Worm (Caenorhabditis elegans) whole organism, L4 larva: Measurements from ENCODE around the gene F16G10.2.
A peak's percentile ranks its signal among the peaks of the same experiment; 100 is the strongest.

Experiments used
- R02D3.7 ChIP-seq: fragments of 150-350 bp; sonication (generic microtip); optimal IDR thresholded peaks from 3 replicates; lab custom pipeline; 2014; ENCODE audit warnings: missing biosample characterization, missing genetic modification characterization
- ZK337.2 ChIP-seq: fragments of 200-800 bp; sonication (Bioruptor generic); IDR thresholded peaks from 2 replicates; pipeline ENCODE4 v1.3.6; 2022; ENCODE audit warnings: missing genetic modification reagents, missing genetic modification characterization, missing compliant biosample characterization
- ZK546.5 ChIP-seq, 2 experiments: sonication (generic microtip); optimal IDR thresholded peaks; 2 replicates each; lab custom pipeline; 2017; ENCODE audit warnings: missing biosample characterization in 2 of 2, missing genetic modification characterization in 2 of 2
- ama-1 ChIP-seq: fragments of 150-350 bp; optimal IDR thresholded peaks from 2 replicates; lab custom pipeline; 2014; ENCODE audit warnings: inconsistent platforms, mixed read lengths
- ceh-20 ChIP-seq: fragments of 200-800 bp; sonication (Bioruptor generic); IDR thresholded peaks from 2 replicates; pipeline ENCODE4 v1.3.6; 2022; ENCODE audit warnings: missing genetic modification reagents, missing genetic modification characterization, missing compliant biosample characterization
- ceh-32 ChIP-seq: sonication (generic microtip); optimal IDR thresholded peaks from 2 replicates; lab custom pipeline; 2016; ENCODE audit warnings: mild to moderate bottlenecking, missing genetic modification characterization, missing compliant biosample characterization; ENCODE audit not compliant: poor library complexity
- ctbp-1 ChIP-seq: fragments of 200-800 bp; sonication (Bioruptor generic); IDR thresholded peaks from 2 replicates; pipeline ENCODE4 v1.3.6; 2022; ENCODE audit warnings: missing genetic modification reagents, missing genetic modification characterization, missing compliant biosample characterization
- daf-16 ChIP-seq, 3 experiments: sonication (generic microtip); optimal IDR thresholded peaks; 2 replicates each; lab custom pipeline; 2016 to 2017; ENCODE audit warnings: missing genetic modification characterization in 3 of 3, missing genetic modification reagents in 3 of 3, mild to moderate bottlenecking in 2 of 3, missing compliant biosample characterization in 2 of 3, missing biosample characterization in 1 of 3, moderate library complexity in 1 of 3
- daf-19 ChIP-seq: fragments of 200-800 bp; sonication (Bioruptor generic); conservative IDR thresholded peaks from 2 replicates; pipeline ENCODE4 v1.3.6; 2022; ENCODE audit warnings: missing genetic modification characterization, missing compliant biosample characterization
- dmd-6 ChIP-seq: fragments of 200-800 bp; sonication (Bioruptor generic); IDR thresholded peaks from 2 replicates; pipeline ENCODE4 v1.3.6; 2022; ENCODE audit warnings: missing genetic modification reagents, missing genetic modification characterization, missing compliant biosample characterization
- egl-43 ChIP-seq: fragments of 200-800 bp; sonication (Bioruptor generic); IDR thresholded peaks from 2 replicates; pipeline ENCODE4 v1.3.6; 2022; ENCODE audit warnings: missing genetic modification reagents, missing genetic modification characterization, missing compliant biosample characterization
- fkh-10 ChIP-seq: fragments of 150-350 bp; optimal IDR thresholded peaks from 2 replicates; lab custom pipeline; 2014; ENCODE audit warnings: missing biosample characterization, missing genetic modification reagents, missing genetic modification characterization
- fos-1 ChIP-seq: fragments of 150-350 bp; optimal IDR thresholded peaks from 2 replicates; lab custom pipeline; 2014; ENCODE audit warnings: missing biosample characterization, missing genetic modification characterization
- hmg-1.1 ChIP-seq: fragments of 200-800 bp; sonication (Bioruptor generic); IDR thresholded peaks from 2 replicates; pipeline ENCODE4 v1.3.6; 2022; ENCODE audit warnings: missing genetic modification reagents, missing genetic modification characterization, missing compliant biosample characterization
- lim-7 ChIP-seq: fragments of 200-800 bp; sonication (Bioruptor generic); IDR thresholded peaks from 2 replicates; pipeline ENCODE4 v1.3.6; 2022; ENCODE audit warnings: missing genetic modification characterization, missing compliant biosample characterization
- lin-15B ChIP-seq: fragments of 150-350 bp; sonication (generic microtip); optimal IDR thresholded peaks from 3 replicates; lab custom pipeline; 2014; ENCODE audit warnings: missing biosample characterization, missing genetic modification characterization
- lin-38 ChIP-seq: fragments of 200-800 bp; sonication (Bioruptor generic); IDR thresholded peaks from 2 replicates; pipeline ENCODE4 v1.3.6; 2022; ENCODE audit warnings: missing genetic modification reagents, missing genetic modification characterization, missing compliant biosample characterization
- lir-3 ChIP-seq: sonication (generic microtip); optimal IDR thresholded peaks from 2 replicates; lab custom pipeline; 2016; ENCODE audit warnings: mild to moderate bottlenecking, missing genetic modification characterization, missing compliant biosample characterization
- lsy-2 ChIP-seq, 2 experiments: fragments of 150-350 bp in 1 of 2; sonication (generic microtip) in 1 of 2; optimal IDR thresholded peaks; 2 replicates each; lab custom pipeline; 2014 to 2017; ENCODE audit warnings: missing biosample characterization in 2 of 2, missing genetic modification characterization in 2 of 2
- mes-2 ChIP-seq: sonication (generic microtip); optimal IDR thresholded peaks from 2 replicates; lab custom pipeline; 2016; ENCODE audit warnings: missing genotype, mild to moderate bottlenecking, missing genetic modification characterization, missing compliant biosample characterization; ENCODE audit not compliant: poor library complexity, severe bottlenecking
- mxl-2 ChIP-seq: fragments of 200-800 bp; sonication (Bioruptor generic); conservative IDR thresholded peaks from 2 replicates; pipeline ENCODE4 v1.3.6; 2022; ENCODE audit warnings: missing genetic modification reagents, missing genetic modification characterization, missing compliant biosample characterization
- nhr-102 ChIP-seq: sonication (generic microtip); optimal IDR thresholded peaks from 2 replicates; lab custom pipeline; 2016; ENCODE audit warnings: mild to moderate bottlenecking, missing genetic modification characterization, moderate library complexity, missing compliant biosample characterization
- nhr-11 ChIP-seq: fragments of 150-350 bp; optimal IDR thresholded peaks from 2 replicates; lab custom pipeline; 2014; ENCODE audit warnings: missing biosample characterization, missing genetic modification characterization
- nhr-25 ChIP-seq: sonication (generic microtip); optimal IDR thresholded peaks from 2 replicates; lab custom pipeline; 2017; ENCODE audit warnings: missing genetic modification characterization, mild to moderate bottlenecking, missing compliant biosample characterization, antibody characterized with exemption, moderate library complexity, borderline replicate concordance; ENCODE audit not compliant: insufficient read depth
- nhr-28 ChIP-seq: fragments of 150-350 bp; optimal IDR thresholded peaks from 2 replicates; lab custom pipeline; 2014; ENCODE audit warnings: missing biosample characterization, missing genetic modification characterization
- nhr-42 ChIP-seq: fragments of 200-800 bp; sonication (Bioruptor generic); IDR thresholded peaks from 2 replicates; pipeline ENCODE4 v1.3.6; 2022; ENCODE audit warnings: missing genetic modification characterization, missing compliant biosample characterization
- pqm-1 ChIP-seq: sonication (generic microtip); optimal IDR thresholded peaks from 2 replicates; lab custom pipeline; 2017; ENCODE audit warnings: missing biosample characterization, missing genetic modification characterization
- rbr-2 ChIP-seq: sonication (generic microtip); optimal IDR thresholded peaks from 2 replicates; lab custom pipeline; 2016; ENCODE audit warnings: missing genotype, missing genetic modification characterization, missing compliant biosample characterization
- saeg-2 ChIP-seq: fragments of 200-800 bp; sonication (Bioruptor generic); IDR thresholded peaks from 2 replicates; pipeline ENCODE4 v1.3.6; 2022; ENCODE audit warnings: missing genetic modification reagents, missing genetic modification characterization, missing compliant biosample characterization
- sdz-12 ChIP-seq: fragments of 200-800 bp; sonication (Bioruptor generic); optimal IDR thresholded peaks from 2 replicates; lab custom pipeline; 2018; ENCODE audit warnings: mild to moderate bottlenecking, missing genetic modification characterization, missing compliant biosample characterization
- skn-1 ChIP-seq: fragments of 150-350 bp; optimal IDR thresholded peaks from 2 replicates; lab custom pipeline; 2014; ENCODE audit warnings: missing biosample characterization, missing genetic modification characterization
- snpc-4 ChIP-seq: fragments of 150-350 bp; optimal IDR thresholded peaks from 2 replicates; lab custom pipeline; 2014; ENCODE audit warnings: missing biosample characterization, missing genetic modification characterization
- spr-1 ChIP-seq: sonication (generic microtip); optimal IDR thresholded peaks from 2 replicates; lab custom pipeline; 2016; ENCODE audit warnings: mild to moderate bottlenecking, missing genetic modification characterization, missing compliant biosample characterization
- spr-3 ChIP-seq: fragments of 200-800 bp; sonication (Bioruptor generic); optimal IDR thresholded peaks from 2 replicates; lab custom pipeline; 2018; ENCODE audit warnings: mild to moderate bottlenecking, missing genetic modification characterization, missing compliant biosample characterization
- unc-130 ChIP-seq: sonication (generic microtip); optimal IDR thresholded peaks from 2 replicates; lab custom pipeline; 2016; ENCODE audit warnings: missing genetic modification reagents, missing genetic modification characterization, missing compliant biosample characterization
- zag-1 ChIP-seq: fragments of 150-350 bp; optimal IDR thresholded peaks from 2 replicates; lab custom pipeline; 2014; ENCODE audit warnings: missing biosample characterization, missing genetic modification characterization
- ztf-7 ChIP-seq: fragments of 150-350 bp; optimal IDR thresholded peaks from 2 replicates; lab custom pipeline; 2014; ENCODE audit warnings: missing biosample characterization, missing genetic modification characterization

The F16G10.2 gene

DNA sequence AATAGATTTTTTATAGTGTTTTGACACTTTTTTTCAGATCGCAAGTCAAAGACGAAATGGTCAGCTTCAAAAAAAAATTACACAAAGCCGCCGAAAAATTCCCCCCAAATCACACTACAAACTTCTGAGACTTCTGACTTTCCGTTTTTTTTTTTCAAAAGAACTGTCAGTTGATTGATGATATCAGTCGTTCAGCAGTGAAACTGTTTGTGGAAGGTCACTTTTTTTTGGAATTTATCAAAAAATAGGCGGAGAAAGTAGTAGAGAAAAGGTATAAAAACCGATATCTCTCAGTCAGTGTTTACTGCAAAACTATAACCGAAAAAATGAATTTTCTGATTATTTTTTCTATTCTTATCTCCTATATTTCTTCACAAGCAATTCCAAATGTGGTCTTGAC lies 22.1 kb upstream of the F16G10.2 start, which contains the start of gene F43C11.3:
F43C11.3 (plus strand) TSS at position 301 of the 400 bp plus-strand sequence.
- peak; percentile 43 for TF ChIP-seq nhr-28
- TF ChIP-seq lim-7 (GFP tag; lab: Robert Waterston, UW), result no peak

ce11 chrII:2354476-2354875 lies 20.6 kb upstream of the F16G10.2 start, which contains the start of gene F43C11.2:
TSS of gene F43C11.2 (plus strand) at chrII:2354776.
- TF ChIP-seq saeg-2 (GFP tag; lab: Robert Waterston, UW) (no peak), sdz-12 (no peak)

- TF ChIP-seq nhr-42 (GFP tag; lab: Robert Waterston, UW) (no peak), ama-1 (no peak), spr-1 (tag; lab: Kevin White, UChicago) (no peak), lin-38 (GFP tag; lab: Robert Waterston, UW) (no peak), ctbp-1 (GFP tag; lab: Robert Waterston, UW) (no peak), saeg-2 (GFP tag; lab: Robert Waterston, UW) (no peak), daf-19 (GFP tag; lab: Robert Waterston, UW) (no peak), nhr-28 (no peak), mxl-2 (no peak), ZK546.5 (tag; optimal IDR thresholded peaks at IDR 0.05; lab: Kevin White, UChicago) (no peak), lsy-2 (tag; optimal IDR thresholded peaks at IDR 0.05; lab: Kevin White, UChicago) (no peak), daf-16 (GFP tag; optimal IDR thresholded peaks at IDR 0.05; lab: Kevin White, UChicago) (no peak), daf-16 (tag; optimal IDR thresholded peaks at IDR 0.05; lab: Kevin White, UChicago) (no peak), skn-1 (tag; lab: Kevin White, UChicago) (no peak), ztf-7 (no peak), nhr-102 (no peak)
Observed at ce11 chrII:2356795-2357194, 18.3 kb upstream of the F16G10.2 start, which contains the start of gene F43C11.1. TSS of gene F43C11.1 (plus strand) at chrII:2357095.

- TF ChIP-seq nhr-11 (tag; lab: Kevin White, UChicago) (no peak), ceh-20 (no peak), dmd-6 (GFP tag; lab: Robert Waterston, UW) (no peak), ZK337.2 (GFP tag; lab: Robert Waterston, UW) (no peak), hmg-1.1 (GFP tag; lab: Robert Waterston, UW) (no peak), ceh-32 (tag; lab: Kevin White, UChicago) (no peak), unc-130 (no peak), nhr-25 (tag; lab: Kevin White, UChicago) (no peak), lir-3 (tag; lab: Kevin White, UChicago) (no peak)
Observed at ce11 chrII:2359965-2360364, 15.1 kb upstream of the F16G10.2 start, which contains the start of gene F43C11.16. TSS of gene F43C11.16 (minus strand) at chrII:2360065.

DNA sequence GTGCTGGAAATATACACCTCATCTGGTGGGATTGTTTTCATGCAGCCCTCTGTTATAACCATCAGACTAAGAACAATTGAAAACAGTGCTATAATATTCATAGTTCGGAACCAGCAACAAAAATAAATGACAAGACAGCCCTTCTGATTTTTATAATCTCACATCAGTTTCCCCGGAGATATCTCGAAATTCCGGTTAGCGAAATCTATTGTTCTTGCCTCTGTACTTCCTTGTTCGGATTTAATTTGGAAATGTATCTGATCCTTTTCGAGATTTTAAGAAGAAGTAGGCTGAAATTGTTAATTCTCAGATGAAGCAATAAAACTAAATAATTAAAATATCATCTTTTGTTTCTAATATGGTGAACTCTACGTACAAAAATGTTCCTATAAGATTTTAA lies 11.4 kb upstream of the F16G10.2 start, which contains the start of gene F43C11.11:
F43C11.11 (minus strand) TSS at position 101 of the 400 bp plus-strand sequence.
- TF ChIP-seq spr-3 (GFP tag; lab: Kevin White, UChicago), result no peak
- TF ChIP-seq fos-1 (tag; lab: Kevin White, UChicago), result no peak
- TF ChIP-seq R02D3.7 (tag; lab: Kevin White, UChicago), result no peak
- no peak for TF ChIP-seq mes-2 (tag; lab: Kevin White, UChicago)
- no peak for TF ChIP-seq rbr-2 (tag; lab: Kevin White, UChicago)
- TF ChIP-seq ztf-7, result no peak
- no peak for TF ChIP-seq nhr-25 (tag; lab: Kevin White, UChicago)
- TF ChIP-seq lin-15B (tag; lab: Kevin White, UChicago), result no peak
- no peak for TF ChIP-seq saeg-2 (GFP tag; lab: Robert Waterston, UW)
- no peak for TF ChIP-seq snpc-4
- TF ChIP-seq zag-1 (tag; lab: Kevin White, UChicago), result no peak
- TF ChIP-seq fkh-10, result no peak
- TF ChIP-seq ZK546.5 (tag; optimal IDR thresholded peaks at IDR 0.05; lab: Kevin White, UChicago), result no peak
- TF ChIP-seq pqm-1, result no peak
- TF ChIP-seq egl-43 (GFP tag; lab: Robert Waterston, UW), result no peak
